Fruit fly (Drosophila melanogaster): ENCODE measurements around the gene AdipoR.

The AdipoR gene

DNA sequence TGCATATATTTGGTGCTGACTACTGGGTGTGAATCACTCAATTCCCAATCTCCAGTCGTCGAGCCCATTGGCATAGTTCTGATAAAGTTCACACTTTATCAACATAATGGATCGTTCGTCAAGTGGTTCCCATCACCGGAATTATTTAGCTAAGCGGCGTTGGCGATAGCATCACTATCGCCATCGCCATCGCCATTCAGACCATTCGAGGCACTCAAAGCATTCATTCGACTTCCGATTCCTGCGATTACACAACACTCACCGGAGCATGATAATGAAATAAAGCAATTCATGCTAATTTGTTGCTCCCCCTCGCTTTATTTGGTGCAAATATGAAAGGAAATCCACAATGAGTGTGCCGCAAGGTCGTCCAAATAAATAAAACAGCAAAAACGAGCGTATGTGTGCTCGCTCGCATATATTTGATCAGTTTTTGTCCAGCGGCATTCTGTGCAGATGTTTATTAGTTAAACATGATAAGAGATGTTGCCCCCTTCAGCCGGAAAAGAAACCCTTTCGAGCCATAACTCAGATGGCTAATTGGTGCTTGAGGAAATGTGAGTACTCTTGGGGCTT is 47.7 kb upstream of the AdipoR start (continued):
- TF ChIP-seq CG9437 (GFP tag; optimal IDR thresholded peaks at IDR 0.05) (no peak), CG7271 (tag; optimal IDR thresholded peaks at IDR 0.05) (no peak), CG3726 (GFP tag; IDR thresholded peaks at IDR 0.05) (no peak), Sry-δ (GFP tag; optimal IDR thresholded peaks at IDR 0.05) (no peak), CG6654 (GFP tag; optimal IDR thresholded peaks at IDR 0.05) (no peak), CG3163 (GFP tag; optimal IDR thresholded peaks at IDR 0.05) (no peak), Max (GFP tag; optimal IDR thresholded peaks at IDR 0.05) (no peak), trem (tag; optimal IDR thresholded peaks at IDR 0.05) (no peak), Dp (GFP tag; optimal IDR thresholded peaks at IDR 0.05) (no peak), peb (GFP tag; IDR thresholded peaks at IDR 0.05) (no peak), bab2 (GFP tag; optimal IDR thresholded peaks at IDR 0.05) (no peak), Spps (tag; optimal IDR thresholded peaks at IDR 0.05) (no peak), HLH54F (GFP tag; optimal IDR thresholded peaks at IDR 0.05) (no peak), shn (GFP tag; optimal IDR thresholded peaks at IDR 0.05) (no peak), tap (tag; optimal IDR thresholded peaks at IDR 0.05) (no peak), gt (GFP tag; IDR thresholded peaks at IDR 0.05) (no peak), CG17359 (tag; optimal IDR thresholded peaks at IDR 0.05) (no peak), CG14860 (GFP tag; IDR thresholded peaks at IDR 0.05; ENCODE audit: partially characterized antibody) (no peak), CG32767 (GFP tag; IDR thresholded peaks at IDR 0.05) (no peak), z (GFP tag; IDR thresholded peaks at IDR 0.05) (no peak), C15 (GFP tag; IDR thresholded peaks at IDR 0.05) (no peak), croc (GFP tag; conservative IDR thresholded peaks at IDR 0.05) (no peak), CG3065 (GFP tag; optimal IDR thresholded peaks at IDR 0.05) (no peak), CG2678 (tag; optimal IDR thresholded peaks at IDR 0.05) (peak; percentile 10), CG1603 (tag; optimal IDR thresholded peaks at IDR 0.05) (no peak), rib (GFP tag; IDR thresholded peaks at IDR 0.05) (no peak), Hmx (GFP tag; optimal IDR thresholded peaks at IDR 0.05) (no peak), mirr (GFP tag; optimal IDR thresholded peaks at IDR 0.05) (peak; percentile 62), eyg (GFP tag; optimal IDR thresholded peaks at IDR 0.05) (no peak), CG12071 (GFP tag; optimal IDR thresholded peaks at IDR 0.05) (no peak), Hsf (GFP tag; optimal IDR thresholded peaks at IDR 0.05) (no peak), CG30403 (GFP tag; optimal IDR thresholded peaks at IDR 0.05) (no peak), CG14667 (GFP tag; IDR thresholded peaks at IDR 0.05) (no peak), HHEX (GFP tag; optimal IDR thresholded peaks at IDR 0.05) (no peak), CG8089 (GFP tag; optimal IDR thresholded peaks at IDR 0.05) (no peak), Pdp1 (GFP tag; optimal IDR thresholded peaks at IDR 0.05) (peak in 1 of 2 experiments; percentile 96), H15 (GFP tag; IDR thresholded peaks at IDR 0.05) (no peak), CG9727 (GFP tag; optimal IDR thresholded peaks at IDR 0.05) (no peak), danr (GFP tag; IDR thresholded peaks at IDR 0.05) (no peak), jumu (GFP tag; optimal IDR thresholded peaks at IDR 0.05) (no peak), CG6791 (GFP tag; IDR thresholded peaks at IDR 0.05; ENCODE audit: partially characterized antibody) (no peak), lab (GFP tag; optimal IDR thresholded peaks at IDR 0.05) (peak; percentile 68), CG2199 (GFP tag; IDR thresholded peaks at IDR 0.05) (0 out of 3 replicates have a peak, but pooled peaks have one; percentile 15), vnd (GFP tag; IDR thresholded peaks at IDR 0.05; ENCODE audit: partially characterized antibody) (0 out of 3 replicates have a peak, but pooled peaks have one; percentile 29), CG15601 (tag; optimal IDR thresholded peaks at IDR 0.05) (no peak), sd (tag; optimal IDR thresholded peaks at IDR 0.05) (peak; percentile 86), corto (GFP tag; optimal IDR thresholded peaks at IDR 0.05) (no peak), CG8359 (GFP tag; optimal IDR thresholded peaks at IDR 0.05; ENCODE audit: borderline replicate concordance) (no peak), CG7556 (GFP tag; optimal IDR thresholded peaks at IDR 0.05) (no peak), CG9932 (GFP tag; IDR thresholded peaks at IDR 0.05) (no peak)
